Fruit fly (Drosophila melanogaster): ENCODE results near the gene Caf1-180.
A peak's percentile ranks its signal among the peaks of the same experiment; 100 is the strongest.

The Caf1-180 gene

dm6 chrX:8573744-8574484 lies 32.2 kb downstream of the Caf1-180 start, which contains the start of gene CG12065 (continued):
- TF ChIP-seq zen (tag; optimal IDR thresholded peaks at IDR 0.05) = no peak
- TF ChIP-seq ro (GFP tag; IDR thresholded peaks at IDR 0.05) = no peak
- peak; percentile 67 for TF ChIP-seq Fer1 (GFP tag; optimal IDR thresholded peaks at IDR 0.05)
- TF ChIP-seq CG7372 (GFP tag; IDR thresholded peaks at IDR 0.05) = no peak
- peak; percentile 32 for TF ChIP-seq CG10543 (GFP tag; optimal IDR thresholded peaks at IDR 0.05)
- TF ChIP-seq eve (GFP tag; optimal IDR thresholded peaks at IDR 0.05) = no peak
- no peak for TF ChIP-seq pb (GFP tag; optimal IDR thresholded peaks at IDR 0.05)
- no peak for TF ChIP-seq cwo (GFP tag; optimal IDR thresholded peaks at IDR 0.05)
- no peak for TF ChIP-seq NC2α (GFP tag; optimal IDR thresholded peaks at IDR 0.05)
- no peak for TF ChIP-seq sisA (GFP tag; IDR thresholded peaks at IDR 0.05)
- TF ChIP-seq Lpt (GFP tag; optimal IDR thresholded peaks at IDR 0.05) = no peak
- TF ChIP-seq CG12155 (GFP tag; optimal IDR thresholded peaks at IDR 0.05) = no peak
- peak; percentile 64 for TF ChIP-seq Hmr (GFP tag; optimal IDR thresholded peaks at IDR 0.05)
- TF ChIP-seq pho (GFP tag; optimal IDR thresholded peaks at IDR 0.05) = no peak
- TF ChIP-seq CG1602 (GFP tag; optimal IDR thresholded peaks at IDR 0.05) = no peak
- no peak for TF ChIP-seq cato (GFP tag; optimal IDR thresholded peaks at IDR 0.05; ENCODE audit: borderline replicate concordance)
- no peak for TF ChIP-seq Kr (GFP tag; optimal IDR thresholded peaks at IDR 0.05)
- no peak for TF ChIP-seq fd102C (GFP tag; optimal IDR thresholded peaks at IDR 0.05)
- no peak for TF ChIP-seq CrebB (tag; optimal IDR thresholded peaks at IDR 0.05)
- no peak for TF ChIP-seq CG11093 (GFP tag; IDR thresholded peaks at IDR 0.05)
- TF ChIP-seq CG7839 (tag; optimal IDR thresholded peaks at IDR 0.05) = peak; percentile 31
- no peak for TF ChIP-seq H2.0 (GFP tag; IDR thresholded peaks at IDR 0.05)
- peak; percentile 31 for TF ChIP-seq CG12659 (GFP tag; optimal IDR thresholded peaks at IDR 0.05)
- TF ChIP-seq Sox102F (GFP tag; optimal IDR thresholded peaks at IDR 0.05) = peak; percentile 76
- peak; percentile 88 for TF ChIP-seq HmgZ (tag; optimal IDR thresholded peaks at IDR 0.05)
- TF ChIP-seq CG2202 (tag; optimal IDR thresholded peaks at IDR 0.05) = peak; percentile 35
- peak; percentile 32 for TF ChIP-seq Vsx1 (GFP tag; optimal IDR thresholded peaks at IDR 0.05)
- TF ChIP-seq Atf3 (GFP tag; optimal IDR thresholded peaks at IDR 0.05) = no peak
- no peak for TF ChIP-seq Dfd (GFP tag; optimal IDR thresholded peaks at IDR 0.05)
- TF ChIP-seq CG2875 (GFP tag; optimal IDR thresholded peaks at IDR 0.05) = peak; percentile 53
- TF ChIP-seq sr (GFP tag; IDR thresholded peaks at IDR 0.05) = peak; percentile 16; the same call in 1 of the 3 replicates
- TF ChIP-seq tap (tag; optimal IDR thresholded peaks at IDR 0.05) = peak; percentile 69
- no peak for TF ChIP-seq CG16779 (GFP tag; IDR thresholded peaks at IDR 0.05)
- no peak for TF ChIP-seq sc (optimal IDR thresholded peaks at IDR 0.05)
- TF ChIP-seq sc (GFP tag; optimal IDR thresholded peaks at IDR 0.05) = no peak
- TF ChIP-seq CG2116 (GFP tag; optimal IDR thresholded peaks at IDR 0.05) = peak; percentile 17
- peak; percentile 56; the same call in 1 of the 2 replicates for TF ChIP-seq amos (GFP tag; IDR thresholded peaks at IDR 0.05; ENCODE audit: partially characterized antibody)
- TF ChIP-seq gem (tag; optimal IDR thresholded peaks at IDR 0.05) = peak; percentile 62
- no peak for TF ChIP-seq CG17328 (GFP tag; IDR thresholded peaks at IDR 0.05)
- no peak for TF ChIP-seq sim (GFP tag; IDR thresholded peaks at IDR 0.05)
- TF ChIP-seq Rx (GFP tag; IDR thresholded peaks at IDR 0.05) = no peak
- TF ChIP-seq CG10979 (tag; optimal IDR thresholded peaks at IDR 0.05) = peak; percentile 23
- TF ChIP-seq CTCF (GFP tag; optimal IDR thresholded peaks at IDR 0.05) = peak; percentile 86
- no peak for TF ChIP-seq CG8281 (tag; optimal IDR thresholded peaks at IDR 0.05)
- no peak for TF ChIP-seq Usf (GFP tag; optimal IDR thresholded peaks at IDR 0.05)
- no peak for TF ChIP-seq CG14860 (GFP tag; IDR thresholded peaks at IDR 0.05; ENCODE audit: partially characterized antibody)
- TF ChIP-seq CG30431 (GFP tag; optimal IDR thresholded peaks at IDR 0.05) = no peak
- peak; percentile 44 for TF ChIP-seq stwl (tag; optimal IDR thresholded peaks at IDR 0.05)
- TF ChIP-seq CG6689 (GFP tag; IDR thresholded peaks at IDR 0.05) = no peak
- no peak for TF ChIP-seq Drgx (GFP tag; IDR thresholded peaks at IDR 0.05)
- no peak for TF ChIP-seq phol (tag; optimal IDR thresholded peaks at IDR 0.05)
